Worm (Caenorhabditis elegans) whole organism, L3 larva: ENCODE data around the gene ZK673.6.

ENCODE experiments used
- aly-2 ChIP-seq: fragments of 150-350 bp; optimal IDR thresholded peaks from 2 replicates; lab custom pipeline; 2014; ENCODE audit warnings: missing biosample characterization, missing genetic modification characterization
- ama-1 ChIP-seq: fragments of 150-350 bp; optimal IDR thresholded peaks from 2 replicates; lab custom pipeline; 2018
- ceh-16 ChIP-seq: sonication (generic microtip); optimal IDR thresholded peaks from 2 replicates; lab custom pipeline; 2017; ENCODE audit warnings: missing biosample characterization, missing genetic modification characterization
- elt-1 ChIP-seq: fragments of 150-350 bp; optimal IDR thresholded peaks from 2 replicates; lab custom pipeline; 2014; ENCODE audit warnings: missing biosample characterization, missing genetic modification characterization
- elt-2 ChIP-seq: sonication (generic microtip); optimal IDR thresholded peaks from 2 replicates; lab custom pipeline; 2016; ENCODE audit warnings: missing genetic modification reagents, mild to moderate bottlenecking, missing genetic modification characterization, missing compliant biosample characterization
- elt-3 ChIP-seq, 3 experiments: fragments of 150-350 bp in 1 of 3; sonication (generic microtip) in 2 of 3; optimal IDR thresholded peaks; 2 replicates in 2 of 3; 4 replicates in 1 of 3; lab custom pipeline; 2014 to 2017; ENCODE audit warnings: missing biosample characterization in 3 of 3, missing genetic modification characterization in 3 of 3
- fos-1 ChIP-seq: fragments of 150-350 bp; optimal IDR thresholded peaks from 2 replicates; lab custom pipeline; 2014; ENCODE audit warnings: missing biosample characterization, missing genetic modification characterization
- nhr-76 ChIP-seq: fragments of 150-350 bp; sonication (generic microtip); optimal IDR thresholded peaks from 5 replicates; lab custom pipeline; 2014; ENCODE audit warnings: missing biosample characterization, missing genetic modification characterization
- nhr-77 ChIP-seq: fragments of 150-350 bp; optimal IDR thresholded peaks from 2 replicates; lab custom pipeline; 2014; ENCODE audit warnings: missing biosample characterization, missing genetic modification characterization
- pqm-1 ChIP-seq: fragments of 150-350 bp; optimal IDR thresholded peaks from 2 replicates; lab custom pipeline; 2017; ENCODE audit warnings: missing biosample characterization, missing genetic modification characterization, inconsistent platforms
- snpc-4 ChIP-seq: fragments of 150-350 bp; optimal IDR thresholded peaks from 2 replicates; lab custom pipeline; 2014; ENCODE audit warnings: missing biosample characterization, missing genetic modification characterization
- unc-39 ChIP-seq: sonication (generic microtip); optimal IDR thresholded peaks from 4 replicates; lab custom pipeline; 2017; ENCODE audit warnings: missing biosample characterization, missing genetic modification characterization

- TF ChIP-seq ceh-16, result no peak
- no peak for TF ChIP-seq aly-2 (tag; lab: Kevin White, UChicago)
- TF ChIP-seq elt-1 (tag; lab: Kevin White, UChicago), result no peak
- no peak for TF ChIP-seq unc-39 (tag; lab: Kevin White, UChicago)
- no peak for TF ChIP-seq elt-3 (tag; optimal IDR thresholded peaks at IDR 0.05; lab: Kevin White, UChicago)
- no peak for TF ChIP-seq fos-1 (tag; lab: Kevin White, UChicago)
- no peak for TF ChIP-seq nhr-76
- no peak for TF ChIP-seq nhr-77
- no peak for TF ChIP-seq pqm-1 (tag; lab: Kevin White, UChicago)
- no peak for TF ChIP-seq elt-2 (tag; lab: Kevin White, UChicago)
- TF ChIP-seq snpc-4 (tag; lab: Kevin White, UChicago), result no peak
- no peak for TF ChIP-seq ama-1 (lab: Kevin White, UChicago)
Observed at ce11 chrII:10471790-10472189, 7.7 kb upstream of the ZK673.6 start, which contains the start of gene ZK666.2.
